Worm (Caenorhabditis elegans) whole organism, young adult: ENCODE measurements around the gene H41C03.2.

Experiments
- B0261.1 ChIP-seq: sonication (generic microtip); optimal IDR thresholded peaks from 2 replicates; lab custom pipeline; 2016; ENCODE audit warnings: mild to moderate bottlenecking, missing genetic modification characterization, moderate library complexity, missing compliant biosample characterization
- C06A6.2 ChIP-seq: fragments of 200-800 bp; sonication (Bioruptor generic); conservative IDR thresholded peaks from 2 replicates; pipeline ENCODE4 v1.3.6; 2022; ENCODE audit warnings: missing genetic modification characterization, missing compliant biosample characterization
- F52B5.7 ChIP-seq: sonication (generic microtip); optimal IDR thresholded peaks from 2 replicates; lab custom pipeline; 2016; ENCODE audit warnings: mild to moderate bottlenecking, missing genetic modification characterization, missing compliant biosample characterization
- F57C9.4 ChIP-seq: sonication (generic microtip); optimal IDR thresholded peaks from 2 replicates; lab custom pipeline; 2017; ENCODE audit warnings: mild to moderate bottlenecking, missing genetic modification characterization, missing compliant biosample characterization
- Y67H2A.10 ChIP-seq: fragments of 200-800 bp; sonication (Bioruptor generic); conservative IDR thresholded peaks from 2 replicates; pipeline ENCODE4 v1.3.6; 2022; ENCODE audit warnings: missing genetic modification reagents, missing genetic modification characterization, missing compliant biosample characterization
- ZK185.1 ChIP-seq: sonication (generic microtip); optimal IDR thresholded peaks from 2 replicates; lab custom pipeline; 2016; ENCODE audit warnings: mild to moderate bottlenecking, missing genetic modification characterization, missing compliant biosample characterization; ENCODE audit not compliant: poor library complexity, severe bottlenecking
- akir-1 ChIP-seq: fragments of 200-800 bp; sonication (Bioruptor generic); optimal IDR thresholded peaks from 2 replicates; lab custom pipeline; 2018; ENCODE audit warnings: mild to moderate bottlenecking, missing genetic modification characterization, moderate library complexity, missing compliant biosample characterization
- attf-6 ChIP-seq: fragments of 200-800 bp; sonication (Bioruptor generic); IDR thresholded peaks from 2 replicates; pipeline ENCODE4 v1.3.6; 2022; ENCODE audit warnings: missing genetic modification reagents, missing genetic modification characterization, missing compliant biosample characterization
- ccch-3 ChIP-seq: fragments of 200-800 bp; sonication (Bioruptor generic); optimal IDR thresholded peaks from 2 replicates; lab custom pipeline; 2018; ENCODE audit warnings: mild to moderate bottlenecking, missing genetic modification characterization, missing compliant biosample characterization
- ceh-58 ChIP-seq: fragments of 200-800 bp; sonication (Bioruptor generic); IDR thresholded peaks from 2 replicates; pipeline ENCODE4 v1.3.6; 2022; ENCODE audit warnings: missing genetic modification characterization, missing compliant biosample characterization
- ceh-91 ChIP-seq: fragments of 200-800 bp; sonication (Bioruptor generic); IDR thresholded peaks from 2 replicates; pipeline ENCODE4 v1.3.6; 2022; ENCODE audit warnings: missing genetic modification reagents, missing genetic modification characterization, missing compliant biosample characterization
- die-1 ChIP-seq: sonication (generic microtip); optimal IDR thresholded peaks from 2 replicates; lab custom pipeline; 2016; ENCODE audit warnings: missing genotype, mild to moderate bottlenecking, missing genetic modification characterization, missing compliant biosample characterization
- dox-1 ChIP-seq: fragments of 200-800 bp; sonication (Bioruptor generic); IDR thresholded peaks from 2 replicates; pipeline ENCODE4 v1.3.6; 2022; ENCODE audit warnings: missing genetic modification reagents, missing genetic modification characterization, missing compliant biosample characterization
- dpff-1 ChIP-seq: sonication (generic microtip); optimal IDR thresholded peaks from 2 replicates; lab custom pipeline; 2017; ENCODE audit warnings: mild to moderate bottlenecking, missing genetic modification characterization, missing compliant biosample characterization
- efl-1 ChIP-seq: fragments of 150-350 bp; optimal IDR thresholded peaks from 2 replicates; lab custom pipeline; 2014; ENCODE audit warnings: missing biosample characterization, missing genetic modification reagents, missing genetic modification characterization
- ekl-4 ChIP-seq: fragments of 200-800 bp; sonication (Bioruptor generic); IDR thresholded peaks from 2 replicates; pipeline ENCODE4 v1.3.6; 2022; ENCODE audit warnings: missing genetic modification reagents, missing genetic modification characterization, missing compliant biosample characterization
- ets-4 ChIP-seq: fragments of 200-800 bp; sonication (Bioruptor generic); optimal IDR thresholded peaks from 2 replicates; lab custom pipeline; 2018; ENCODE audit warnings: mild to moderate bottlenecking, missing genetic modification characterization, missing compliant biosample characterization
- him-1 ChIP-seq: sonication (generic microtip); optimal IDR thresholded peaks from 2 replicates; lab custom pipeline; 2016; ENCODE audit warnings: missing genotype, missing genetic modification reagents, missing genetic modification characterization, missing compliant biosample characterization
- hmg-20 ChIP-seq: fragments of 200-800 bp; sonication (Bioruptor generic); IDR thresholded peaks from 2 replicates; pipeline ENCODE4 v1.3.6; 2022; ENCODE audit warnings: missing genetic modification reagents, missing genetic modification characterization, missing compliant biosample characterization
- hrde-1 ChIP-seq: sonication (generic microtip); optimal IDR thresholded peaks from 2 replicates; lab custom pipeline; 2016; ENCODE audit warnings: missing genetic modification characterization, mild to moderate bottlenecking, missing compliant biosample characterization, moderate library complexity, missing genotype, missing genetic modification reagents, borderline replicate concordance
- hsf-1 ChIP-seq: fragments of 200-800 bp; sonication (Bioruptor generic); IDR thresholded peaks from 2 replicates; pipeline ENCODE4 v1.3.6; 2022; ENCODE audit warnings: missing genetic modification reagents, missing genetic modification characterization, missing compliant biosample characterization
- let-526 ChIP-seq: fragments of 200-800 bp; sonication (Bioruptor generic); IDR thresholded peaks from 2 replicates; pipeline ENCODE4 v1.3.6; 2022; ENCODE audit warnings: missing genetic modification reagents, missing genetic modification characterization, missing compliant biosample characterization
- lin-35 ChIP-seq, 3 experiments: fragments of 150-350 bp in 2 of 3; sonication (generic microtip) in 1 of 3; optimal IDR thresholded peaks; 2 replicates each; lab custom pipeline; 2014 to 2018; ENCODE audit warnings: missing biosample characterization in 3 of 3, missing genetic modification characterization in 3 of 3, missing genetic modification reagents in 3 of 3
- lir-1 ChIP-seq: fragments of 200-800 bp; sonication (Bioruptor generic); conservative IDR thresholded peaks from 2 replicates; pipeline ENCODE4 v1.3.6; 2022; ENCODE audit warnings: missing genetic modification reagents, missing genetic modification characterization, missing compliant biosample characterization
- lsl-1 ChIP-seq: fragments of 200-800 bp; sonication (Bioruptor generic); optimal IDR thresholded peaks from 2 replicates; lab custom pipeline; 2018; ENCODE audit warnings: mild to moderate bottlenecking, missing genetic modification characterization, moderate library complexity, missing compliant biosample characterization
- madf-10 ChIP-seq: sonication (generic microtip); optimal IDR thresholded peaks from 2 replicates; lab custom pipeline; 2016; ENCODE audit warnings: mild to moderate bottlenecking, missing genetic modification characterization, missing compliant biosample characterization
- mcd-1 ChIP-seq: fragments of 200-800 bp; sonication (Bioruptor generic); IDR thresholded peaks from 2 replicates; pipeline ENCODE4 v1.3.6; 2022; ENCODE audit warnings: missing genetic modification reagents, missing genetic modification characterization, missing compliant biosample characterization
- mel-28 ChIP-seq: sonication (generic microtip); optimal IDR thresholded peaks from 2 replicates; lab custom pipeline; 2016; ENCODE audit warnings: borderline replicate concordance, mild to moderate bottlenecking, missing genetic modification characterization, missing compliant biosample characterization
- mes-4 ChIP-seq: sonication (generic microtip); optimal IDR thresholded peaks from 2 replicates; lab custom pipeline; 2016; ENCODE audit warnings: missing genotype, missing genetic modification characterization, missing compliant biosample characterization
- nfya-1 ChIP-seq: sonication (generic microtip); optimal IDR thresholded peaks from 2 replicates; lab custom pipeline; 2017; ENCODE audit warnings: antibody characterized with exemption, missing compliant biosample characterization, missing genetic modification characterization, borderline replicate concordance; ENCODE audit not compliant: insufficient read depth
- nfya-2 ChIP-seq: fragments of 200-800 bp; sonication (Bioruptor generic); IDR thresholded peaks from 2 replicates; pipeline ENCODE4 v1.3.6; 2022; ENCODE audit warnings: missing genetic modification reagents, missing genetic modification characterization, missing compliant biosample characterization
- nhr-179 ChIP-seq: sonication (generic microtip); optimal IDR thresholded peaks from 2 replicates; lab custom pipeline; 2016; ENCODE audit warnings: mild to moderate bottlenecking, missing genetic modification characterization, missing compliant biosample characterization
- nhr-27 ChIP-seq: fragments of 200-800 bp; sonication (Bioruptor generic); optimal IDR thresholded peaks from 2 replicates; lab custom pipeline; 2018; ENCODE audit warnings: mild to moderate bottlenecking, missing genetic modification characterization, moderate library complexity, missing compliant biosample characterization
- nhr-90 ChIP-seq: sonication (generic microtip); optimal IDR thresholded peaks from 2 replicates; lab custom pipeline; 2016; ENCODE audit warnings: missing genotype, mild to moderate bottlenecking, missing genetic modification characterization, missing compliant biosample characterization
- rec-8 ChIP-seq, 2 experiments: sonication (generic microtip); optimal IDR thresholded peaks; 2 replicates each; lab custom pipeline; 2016; ENCODE audit warnings: mild to moderate bottlenecking in 2 of 2, missing genetic modification characterization in 2 of 2, missing genetic modification reagents in 2 of 2, missing genotype in 2 of 2, missing biosample characterization in 1 of 2, missing compliant biosample characterization in 1 of 2, moderate library complexity in 1 of 2
- repo-1 ChIP-seq: sonication (generic microtip); optimal IDR thresholded peaks from 2 replicates; lab custom pipeline; 2017; ENCODE audit warnings: mild to moderate bottlenecking, missing genetic modification characterization, missing compliant biosample characterization
- rpc-1 ChIP-seq, 2 experiments: fragments of 150-350 bp in 1 of 2; sonication (generic microtip) in 1 of 2; optimal IDR thresholded peaks; 2 replicates each; lab custom pipeline; 2014 to 2018; ENCODE audit warnings: missing biosample characterization in 1 of 2, missing genetic modification characterization in 1 of 2, missing genetic modification reagents in 1 of 2, missing genotype in 1 of 2
- snpc-1.1 ChIP-seq: sonication (generic microtip); optimal IDR thresholded peaks from 2 replicates; lab custom pipeline; 2017; ENCODE audit warnings: missing genetic modification characterization, mild to moderate bottlenecking, missing compliant biosample characterization, antibody characterized with exemption, moderate library complexity, missing genotype, missing genetic modification reagents; ENCODE audit not compliant: insufficient read depth
- snpc-1.3 ChIP-seq: sonication (generic microtip); optimal IDR thresholded peaks from 2 replicates; lab custom pipeline; 2017; ENCODE audit warnings: missing genetic modification characterization, mild to moderate bottlenecking, missing compliant biosample characterization, antibody characterized with exemption, moderate library complexity, missing genotype, missing genetic modification reagents; ENCODE audit not compliant: insufficient read depth
- unc-130 ChIP-seq: sonication (generic microtip); optimal IDR thresholded peaks from 2 replicates; lab custom pipeline; 2016; ENCODE audit warnings: missing genetic modification reagents, missing genetic modification characterization, missing compliant biosample characterization
- zfh-2 ChIP-seq: fragments of 200-800 bp; sonication (Bioruptor generic); conservative IDR thresholded peaks from 2 replicates; pipeline ENCODE4 v1.3.6; 2022; ENCODE audit warnings: missing genetic modification reagents, missing genetic modification characterization, missing compliant biosample characterization

The H41C03.2 gene

DNA sequence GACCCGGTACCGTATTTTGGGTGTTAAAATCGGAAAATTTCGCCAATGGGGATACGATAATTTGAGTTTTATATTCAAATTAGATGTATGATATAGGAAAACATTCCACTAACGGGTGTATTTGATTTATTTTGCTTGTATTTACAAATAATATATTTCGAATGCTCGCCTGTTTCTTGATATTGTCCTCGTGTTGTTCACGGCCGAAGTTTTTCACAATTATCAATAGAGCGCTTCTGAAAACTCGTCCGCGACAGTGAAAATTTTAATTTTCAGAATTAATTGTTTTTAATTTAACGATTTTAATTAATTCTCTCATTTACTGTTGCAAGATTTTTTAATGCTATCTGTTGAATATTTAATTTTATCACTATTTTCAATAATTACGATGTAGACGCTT lies 32.3 kb downstream of the H41C03.2 start (continued):
- TF ChIP-seq snpc-1.3 (tag; lab: Kevin White, UChicago): no peak
- TF ChIP-seq lin-35 (GFP tag; optimal IDR thresholded peaks at IDR 0.05; lab: Kevin White, UChicago): no peak
- no peak for TF ChIP-seq mes-4 (tag; lab: Kevin White, UChicago)
- TF ChIP-seq ceh-58 (GFP tag; lab: Robert Waterston, UW): no peak
- peak; percentile 70 for TF ChIP-seq dox-1
- 0 out of 2 replicates have a peak, but pooled peaks have one; percentile 14 for TF ChIP-seq let-526 (GFP tag; lab: Robert Waterston, UW)
- no peak for TF ChIP-seq B0261.1 (tag; lab: Kevin White, UChicago)
- TF ChIP-seq nhr-27 (tag; lab: Kevin White, UChicago): no peak
- TF ChIP-seq lir-1 (GFP tag; lab: Robert Waterston, UW): no peak
- peak; percentile 9 for TF ChIP-seq unc-130 (GFP tag; lab: Kevin White, UChicago)
- no peak for TF ChIP-seq F52B5.7 (tag; lab: Kevin White, UChicago)
- TF ChIP-seq F57C9.4 (tag; lab: Kevin White, UChicago): no peak
- TF ChIP-seq repo-1: no peak
- no peak for TF ChIP-seq hsf-1 (GFP tag; lab: Robert Waterston, UW)
- no peak for TF ChIP-seq C06A6.2 (GFP tag; lab: Robert Waterston, UW)
- no peak for TF ChIP-seq die-1 (tag; lab: Kevin White, UChicago)
- TF ChIP-seq lsl-1 (GFP tag; lab: Kevin White, UChicago): peak; percentile 58
- no peak for TF ChIP-seq akir-1 (GFP tag; lab: Kevin White, UChicago)
- peak; percentile 34 for TF ChIP-seq ZK185.1 (tag; lab: Kevin White, UChicago)
- peak; percentile 82 for TF ChIP-seq mcd-1 (GFP tag; lab: Robert Waterston, UW)
- TF ChIP-seq ekl-4 (GFP tag; lab: Robert Waterston, UW): no peak
- no peak for TF ChIP-seq madf-10 (tag; lab: Kevin White, UChicago)
- no peak for TF ChIP-seq nfya-1 (tag; lab: Kevin White, UChicago)
- no peak for TF ChIP-seq hrde-1 (tag; lab: Kevin White, UChicago)
- no peak for TF ChIP-seq nfya-2
- no peak for TF ChIP-seq nhr-90 (tag; lab: Kevin White, UChicago)
- TF ChIP-seq nhr-179: no peak
- no peak for TF ChIP-seq efl-1 (GFP tag; lab: Kevin White, UChicago)
- TF ChIP-seq mel-28 (tag; lab: Kevin White, UChicago): no peak
- TF ChIP-seq, all 124 proteins: peak for 26

DNA sequence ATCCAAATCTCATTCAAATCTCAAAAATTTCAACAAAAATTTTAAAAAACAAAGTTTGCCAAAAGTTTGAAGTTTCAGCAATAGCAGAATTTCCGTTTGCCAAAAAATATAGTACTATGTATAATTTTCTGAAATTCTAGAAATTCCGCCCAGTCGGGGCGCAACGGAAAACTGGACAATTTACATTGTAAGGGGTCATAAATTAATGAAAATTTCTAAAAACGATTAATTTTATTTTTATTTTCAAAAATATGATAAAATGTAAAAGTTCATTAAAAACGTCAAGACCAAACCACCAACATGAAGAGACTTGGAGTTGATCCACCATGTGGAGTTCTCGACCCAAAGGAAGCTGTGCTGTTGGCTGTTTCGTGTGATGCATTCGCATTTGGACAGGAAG lies 33.6 kb downstream of the H41C03.2 start, which contains the start of gene ZK1248.4:
TSS of gene ZK1248.4 (plus strand) at position 301 of the 400 bp plus-strand sequence.
- no peak for TF ChIP-seq rpc-1 (optimal IDR thresholded peaks at IDR 0.05; lab: Kevin White, UChicago)
- TF ChIP-seq rpc-1 (tag; optimal IDR thresholded peaks at IDR 0.05; lab: Kevin White, UChicago): no peak
- TF ChIP-seq ccch-3 (GFP tag; lab: Kevin White, UChicago): no peak
- TF ChIP-seq zfh-2 (GFP tag; lab: Robert Waterston, UW): no peak
- TF ChIP-seq ets-4: no peak
- TF ChIP-seq dpff-1: no peak
- no peak for TF ChIP-seq him-1
- TF ChIP-seq madf-10 (tag; lab: Kevin White, UChicago): no peak
- TF ChIP-seq Y67H2A.10: no peak
- no peak for TF ChIP-seq attf-6 (GFP tag; lab: Robert Waterston, UW)
- no peak for TF ChIP-seq ceh-91 (GFP tag; lab: Robert Waterston, UW)
- TF ChIP-seq rec-8 (tag; optimal IDR thresholded peaks at IDR 0.05; lab: Kevin White, UChicago): no peak
- no peak for TF ChIP-seq hmg-20 (GFP tag; lab: Robert Waterston, UW)
- TF ChIP-seq snpc-1.1 (tag; lab: Kevin White, UChicago): no peak
- TF ChIP-seq ekl-4 (GFP tag; lab: Robert Waterston, UW): no peak
